Fruit fly (Drosophila melanogaster) whole organism: ENCODE measurements around the gene Nt5b.

Experiments
- CG8478 ChIP-seq: fragments of >200 bp; optimal IDR thresholded peaks from 2 replicates; lab custom pipeline; 2018; ENCODE audit warnings: inconsistent platforms
- Dll ChIP-seq: fragments of >200 bp; optimal IDR thresholded peaks from 2 replicates; lab custom pipeline; 2017
- EcR ChIP-seq, 2 experiments: fragments of >200 bp; optimal IDR thresholded peaks; 2 replicates each; lab custom pipeline; 2017; ENCODE audit warnings: missing biosample characterization in 2 of 2, missing genetic modification characterization in 2 of 2, missing genetic modification reagents in 2 of 2
- pan ChIP-seq: fragments of >200 bp; optimal IDR thresholded peaks from 2 replicates; lab custom pipeline; 2017
- psq ChIP-seq: fragments of >200 bp; optimal IDR thresholded peaks from 2 replicates; lab custom pipeline; 2017
- usp ChIP-seq: fragments of >200 bp; optimal IDR thresholded peaks from 2 replicates; lab custom pipeline; 2017; ENCODE audit warnings: missing biosample characterization, missing genetic modification characterization, mixed read lengths

Nt5b gene

DNA sequence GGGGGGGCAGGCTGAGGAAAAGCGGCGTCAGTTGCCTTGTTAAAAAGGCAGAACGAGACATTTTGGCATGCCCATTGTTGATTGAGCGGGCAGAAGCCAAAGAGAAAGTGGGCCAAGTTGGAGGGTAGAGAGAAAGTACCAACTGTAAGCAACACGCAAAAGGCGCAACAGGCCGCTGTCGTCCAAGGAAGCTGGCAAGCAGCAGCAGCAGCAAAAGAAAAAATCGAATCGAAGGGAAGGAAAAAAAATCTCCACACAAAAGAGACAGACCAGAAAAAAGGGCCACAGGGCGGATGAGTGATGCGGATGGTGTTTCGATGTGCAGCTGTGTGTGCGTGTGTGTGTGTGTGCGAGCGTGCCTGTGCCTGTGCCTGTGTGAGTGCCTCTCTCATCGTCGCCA, 62.3 kb downstream of the Nt5b start:
- TF ChIP-seq pan (lab: Kevin White, UChicago) (no peak), CG8478 (lab: Kevin White, UChicago) (no peak), usp (GFP tag; lab: Kevin White, UChicago) (no peak), psq (lab: Kevin White, UChicago) (no peak), Dll (lab: Kevin White, UChicago) (no peak), EcR (GFP tag; optimal IDR thresholded peaks at IDR 0.05; lab: Kevin White, UChicago) (no peak)

DNA sequence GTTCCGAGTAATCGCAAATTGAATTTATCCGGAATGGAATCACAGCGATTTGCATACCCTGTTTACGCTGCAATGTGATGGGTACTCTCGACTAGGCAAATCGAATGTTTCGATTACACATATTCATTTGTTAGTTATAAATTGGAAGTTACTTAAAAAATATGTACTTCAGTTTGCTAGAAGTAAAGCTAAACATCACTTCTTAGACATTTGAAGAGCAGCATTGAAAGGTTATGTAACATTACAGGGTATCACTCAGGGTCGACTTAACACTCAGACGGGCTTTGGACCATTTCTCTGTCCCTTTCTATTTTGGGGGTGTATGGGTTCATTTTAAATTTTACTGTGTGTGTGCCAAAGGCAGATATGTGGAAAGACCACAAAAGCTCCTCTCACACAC, 68.9 kb downstream of the Nt5b start:
- TF ChIP-seq Dll (lab: Kevin White, UChicago) (no peak), usp (GFP tag; lab: Kevin White, UChicago) (no peak), psq (lab: Kevin White, UChicago) (no peak), CG8478 (lab: Kevin White, UChicago) (no peak), EcR (GFP tag; optimal IDR thresholded peaks at IDR 0.05; lab: Kevin White, UChicago) (no peak), pan (lab: Kevin White, UChicago) (no peak)
